Fruit fly (Drosophila melanogaster) ovary, adult (tissue): ENCODE data around the gene CG42828.
A peak's percentile ranks its signal among the peaks of the same experiment; 100 is the strongest.

Experiments
- CG17801 ChIP-seq: fragments of 200-800 bp; optimal IDR thresholded peaks from 2 replicates; lab custom pipeline; 2019; ENCODE audit warnings: missing biosample characterization, mild to moderate bottlenecking, missing genetic modification characterization, moderate library complexity; ENCODE audit not compliant: partially characterized antibody

The CG42828 gene

dm6 chr3R:23373403-23373802 is at the start of gene CG42828:
Gene CG42828, plus strand, starts transcription at chr3R:23373703.
- no peak for TF ChIP-seq CG17801

dm6 chr3R:23325710-23326109 is 47.8 kb upstream of the CG42828 start:
- no peak for TF ChIP-seq CG17801

DNA sequence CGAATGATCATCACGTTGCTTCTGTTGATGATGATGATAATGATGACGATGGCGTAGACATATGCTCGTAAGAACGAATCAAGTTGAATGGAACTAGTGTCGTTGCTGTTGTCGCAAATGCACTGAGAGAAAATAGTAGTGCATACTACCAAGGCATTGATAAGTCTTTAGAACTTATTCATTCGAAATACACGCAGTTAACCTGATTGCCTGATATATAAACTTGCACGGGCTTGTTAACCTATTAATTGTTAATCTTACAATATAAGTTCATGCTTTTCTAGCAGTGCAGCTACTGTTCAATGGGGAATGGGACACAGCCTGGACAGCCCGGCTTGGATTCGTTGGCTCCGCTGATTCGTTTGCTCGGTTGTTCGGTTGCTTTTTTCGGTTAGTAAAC is 47.2 kb upstream of the CG42828 start:
- no peak for TF ChIP-seq CG17801

- no peak for TF ChIP-seq CG17801
Observed at dm6 chr3R:23327707-23328106, 45.8 kb upstream of the CG42828 start.

DNA sequence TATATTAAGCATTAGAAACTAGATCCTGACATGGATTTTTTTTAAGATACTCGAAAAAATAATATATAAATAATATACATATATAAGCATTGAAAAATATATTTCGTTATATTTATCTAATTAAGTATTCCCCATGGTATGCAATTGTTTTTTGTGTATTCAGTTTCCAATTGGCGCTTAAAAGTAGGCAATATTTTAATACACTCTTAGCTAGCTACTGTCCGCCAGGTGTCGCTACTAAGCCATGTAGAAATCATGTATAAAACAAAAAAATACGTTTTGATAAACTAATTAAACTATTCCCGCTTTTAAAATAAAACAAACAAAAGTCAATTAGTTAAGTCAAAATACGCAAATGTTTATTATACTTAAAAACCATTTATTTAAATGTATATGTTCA is 42.2 kb upstream of the CG42828 start:
- peak; percentile 42 for TF ChIP-seq CG17801

dm6 chr3R:23331865-23332367 is 41.6 kb upstream of the CG42828 start:
- TF ChIP-seq CG17801: no peak

DNA sequence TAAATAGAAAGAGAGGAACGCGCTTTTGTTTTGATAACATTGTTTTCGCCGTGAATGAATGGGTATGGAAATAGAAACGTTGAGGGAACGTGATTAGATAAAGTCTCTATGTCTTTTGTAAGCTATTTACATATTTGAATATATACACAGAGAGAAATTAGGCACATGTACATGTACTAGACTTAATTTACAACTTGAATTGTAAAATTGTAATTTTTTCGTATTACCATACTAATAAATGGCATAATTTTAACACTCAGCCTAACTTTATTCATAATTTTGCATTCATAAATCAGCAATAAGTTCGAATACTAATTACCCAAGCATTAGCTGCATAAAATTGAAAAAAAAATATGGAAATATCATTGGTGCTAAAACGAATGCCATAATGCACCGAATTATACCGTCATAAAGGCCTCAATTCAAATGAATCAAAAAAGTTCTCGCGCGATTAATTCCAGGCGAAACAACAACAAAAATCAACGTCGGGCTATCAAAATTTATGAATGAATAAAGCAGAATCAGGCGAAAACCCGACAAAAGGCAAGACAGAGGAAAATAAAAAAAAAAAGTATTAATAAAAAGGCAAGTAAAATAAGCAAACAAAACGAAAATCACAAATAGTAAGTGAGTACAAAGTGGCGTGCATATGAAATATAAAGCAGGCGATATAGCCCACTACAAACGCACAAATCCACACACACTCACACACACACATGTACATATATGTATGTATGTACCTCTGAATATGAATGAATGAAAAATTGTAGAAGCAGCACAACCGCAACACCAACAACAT is 40.8 kb upstream of the CG42828 start:
- TF ChIP-seq CG17801: peak; percentile 82

DNA sequence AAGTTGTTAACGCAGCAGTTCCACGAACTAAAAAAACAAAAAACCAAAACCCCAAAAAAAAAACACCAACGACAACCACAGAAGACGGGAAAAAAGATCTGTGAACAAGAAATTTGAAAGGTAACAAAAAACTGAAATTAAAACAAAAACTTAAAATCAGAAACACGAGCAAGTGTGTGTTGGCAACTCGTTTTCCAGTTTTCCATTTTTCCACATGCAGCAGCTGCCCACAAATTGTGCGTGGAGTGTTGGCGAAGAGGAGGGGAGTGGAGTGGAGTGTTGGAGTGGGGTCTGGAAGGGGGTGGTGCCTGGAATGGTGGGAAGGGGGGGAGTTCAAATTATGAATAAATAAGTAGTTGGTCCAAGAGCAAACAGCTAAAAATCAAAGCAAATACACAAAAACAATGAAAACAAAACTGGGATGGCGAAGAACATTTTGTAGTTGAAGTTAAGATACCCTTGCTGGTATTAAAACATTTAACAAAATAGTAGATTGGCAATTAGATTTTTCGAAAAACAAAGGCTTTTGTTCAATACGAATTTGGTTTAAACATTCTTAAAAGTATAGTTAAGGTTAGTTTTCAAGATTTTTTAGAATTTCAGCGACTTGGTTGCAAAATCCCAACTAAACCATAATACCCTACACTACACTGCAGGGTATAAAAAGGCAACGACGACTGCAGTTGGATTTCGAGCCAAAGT is 40.0 kb upstream of the CG42828 start:
- no peak for TF ChIP-seq CG17801

DNA sequence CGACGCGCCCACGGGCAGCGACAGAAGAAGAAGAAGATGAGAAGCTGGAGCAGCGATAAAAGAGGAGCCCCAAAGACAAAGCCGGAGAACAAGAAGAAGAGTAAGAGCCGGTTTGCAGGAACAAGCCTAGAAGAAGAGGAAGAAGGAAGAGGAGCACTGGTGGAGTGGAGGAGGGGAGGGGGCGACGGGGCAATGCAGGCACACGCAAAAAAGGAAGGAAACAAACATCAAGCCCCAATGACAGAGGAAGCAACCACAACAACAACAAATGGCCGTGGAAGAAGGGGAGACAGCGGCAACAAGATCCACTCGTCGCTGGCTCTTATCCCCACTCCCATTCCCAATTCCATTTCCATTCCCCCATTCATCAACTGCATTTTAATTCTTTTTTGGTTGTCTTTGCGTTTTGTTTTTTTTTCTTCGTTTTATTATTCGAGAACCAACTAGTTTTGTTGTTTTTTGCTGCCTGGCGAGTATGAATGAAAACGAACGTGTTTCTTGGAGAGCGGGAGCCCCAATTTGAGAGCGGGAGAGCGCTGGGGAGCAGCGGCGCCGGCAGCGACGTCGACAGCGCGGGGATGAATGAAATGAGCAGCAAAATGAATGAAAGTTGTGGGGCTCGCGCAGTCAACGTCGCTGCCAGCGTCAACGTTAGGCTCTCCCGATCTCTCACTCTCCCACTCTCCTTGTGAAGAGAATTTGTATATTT is 39.3 kb upstream of the CG42828 start:
- TF ChIP-seq CG17801: peak; percentile 64

DNA sequence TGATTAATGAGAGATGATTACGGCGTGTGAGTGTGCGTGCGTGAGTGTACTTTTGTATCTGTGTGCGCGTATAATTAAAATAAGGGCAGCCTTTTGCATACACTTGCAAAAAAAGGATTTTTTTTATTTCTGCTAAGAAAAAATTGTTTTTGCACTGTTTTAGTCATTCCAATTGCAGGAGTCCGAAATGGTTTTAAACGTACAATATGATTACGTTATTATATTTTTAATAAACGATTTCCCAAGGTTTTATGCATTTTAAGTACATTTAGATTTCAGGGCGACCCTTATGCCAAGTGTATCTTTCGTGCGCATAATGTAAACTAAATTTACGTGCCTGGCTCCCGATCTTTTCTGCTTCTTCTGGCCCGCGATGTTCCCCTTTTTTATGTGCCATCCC is 38.6 kb upstream of the CG42828 start:
- TF ChIP-seq CG17801: no peak

dm6 chr3R:23335577-23335976 is 37.9 kb upstream of the CG42828 start:
- TF ChIP-seq CG17801: no peak

DNA sequence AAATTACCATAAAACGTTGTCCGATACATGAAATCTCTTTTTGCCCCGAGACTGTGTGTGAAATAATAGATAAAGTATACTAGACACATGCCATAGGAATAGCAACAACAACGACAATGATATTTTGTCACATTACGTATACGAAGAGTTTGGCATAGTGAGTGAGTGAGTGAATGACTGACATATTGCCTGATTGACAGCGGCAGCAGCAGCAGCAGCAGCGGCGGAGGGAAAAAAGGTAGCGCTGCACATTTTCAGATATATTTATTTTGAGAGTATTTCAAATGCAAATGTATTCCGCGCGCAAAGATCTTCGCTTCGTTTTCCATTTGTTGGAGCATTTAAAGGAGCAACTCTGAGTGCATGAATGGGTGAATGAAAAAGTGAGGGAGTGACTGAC is 37.0 kb upstream of the CG42828 start:
- no peak for TF ChIP-seq CG17801

dm6 chr3R:23337183-23337825 is 36.2 kb upstream of the CG42828 start:
- no peak for TF ChIP-seq CG17801

- TF ChIP-seq CG17801: no peak
Observed at dm6 chr3R:23338290-23338689, 35.2 kb upstream of the CG42828 start.

dm6 chr3R:23340621-23341020 is 32.9 kb upstream of the CG42828 start:
- TF ChIP-seq CG17801: no peak

DNA sequence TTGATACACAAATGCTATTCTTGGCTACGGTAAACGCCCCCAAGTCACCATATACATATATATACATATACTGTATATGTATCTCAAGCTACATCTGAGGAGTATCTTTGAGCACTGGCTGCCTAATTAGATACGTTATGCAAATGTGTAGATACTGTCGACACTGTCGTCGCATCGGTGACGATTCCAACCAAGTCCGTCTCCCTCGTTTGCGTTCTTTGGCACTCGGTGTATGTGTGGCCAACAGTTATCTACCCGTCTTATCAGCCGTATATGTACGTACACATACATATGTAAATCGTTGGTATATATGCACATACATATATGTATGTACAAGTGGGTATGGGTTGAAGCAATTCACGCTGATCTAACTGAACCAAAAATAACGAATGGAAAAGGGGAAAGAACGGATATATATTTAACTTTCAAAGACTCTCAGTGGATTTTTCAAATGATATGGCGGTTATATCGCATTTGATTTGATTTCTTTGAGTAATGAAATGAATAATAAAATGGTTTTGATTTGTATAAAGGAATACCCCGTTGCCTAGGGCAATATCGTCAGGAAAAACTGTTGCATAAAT is 31.6 kb upstream of the CG42828 start:
- no peak for TF ChIP-seq CG17801
